Fruit fly (Drosophila melanogaster) whole organism, embryonic: ENCODE measurements around the gene CG6051.

Experiments used
- Abd-B ChIP-seq: fragments of 200-800 bp; sonication (Bioruptor generic); optimal IDR thresholded peaks from 2 replicates; lab custom pipeline; 2018; ENCODE audit warnings: missing biosample characterization, mild to moderate bottlenecking, missing genetic modification characterization, moderate library complexity
- BEAF-32 ChIP-seq: fragments of 200-800 bp; sonication (Bioruptor generic); optimal IDR thresholded peaks from 3 replicates; lab custom pipeline; 2017; ENCODE audit warnings: missing biosample characterization, missing genetic modification characterization, mild to moderate bottlenecking, moderate library complexity, missing genetic modification reagents
- Blimp-1 ChIP-seq: fragments of 200-800 bp; sonication (Bioruptor generic); optimal IDR thresholded peaks from 3 replicates; lab custom pipeline; 2018; ENCODE audit warnings: missing biosample characterization, missing genetic modification characterization, mild to moderate bottlenecking, moderate library complexity, missing genetic modification reagents
- CG1024 ChIP-seq: fragments of 200-800 bp; sonication (Bioruptor generic); IDR thresholded peaks from 2 replicates; pipeline ENCODE4 v1.3.6; 2022; ENCODE audit warnings: missing biosample characterization, missing genetic modification characterization
- CG10321 ChIP-seq: fragments of 200-800 bp; sonication (Bioruptor generic); IDR thresholded peaks from 2 replicates; pipeline ENCODE4 v1.3.6; 2022; ENCODE audit warnings: missing biosample characterization, missing genetic modification characterization
- CG10431 ChIP-seq: fragments of 200-800 bp; sonication (Bioruptor generic); optimal IDR thresholded peaks from 3 replicates; lab custom pipeline; 2018; ENCODE audit warnings: missing biosample characterization, mild to moderate bottlenecking, missing genetic modification characterization
- CG10565 ChIP-seq: fragments of 200-800 bp; sonication (Bioruptor generic); optimal IDR thresholded peaks from 3 replicates; lab custom pipeline; 2016; ENCODE audit warnings: missing biosample characterization, mild to moderate bottlenecking, missing genetic modification characterization
- CG12659 ChIP-seq: fragments of 200-800 bp; sonication (Bioruptor generic); optimal IDR thresholded peaks from 3 replicates; lab custom pipeline; 2017; ENCODE audit warnings: mild to moderate bottlenecking, missing biosample characterization, missing genetic modification reagents, missing genetic modification characterization
- CG17186 ChIP-seq: fragments of 200-800 bp; sonication (Bioruptor generic); optimal IDR thresholded peaks from 3 replicates; lab custom pipeline; 2017; ENCODE audit warnings: missing biosample characterization, missing genetic modification reagents, missing genetic modification characterization
- CG1832 ChIP-seq: fragments of 200-800 bp; sonication (Bioruptor generic); optimal IDR thresholded peaks from 2 replicates; lab custom pipeline; 2017; ENCODE audit warnings: missing biosample characterization, mild to moderate bottlenecking, missing genetic modification characterization, inconsistent platforms
- CG2116 ChIP-seq: fragments of 200-800 bp; sonication (Bioruptor generic); optimal IDR thresholded peaks from 3 replicates; lab custom pipeline; 2018; ENCODE audit warnings: missing biosample characterization, mild to moderate bottlenecking, missing genetic modification characterization
- CG2202 ChIP-seq: fragments of 200-800 bp; sonication (Bioruptor generic); optimal IDR thresholded peaks from 2 replicates; lab custom pipeline; 2018; ENCODE audit warnings: missing biosample characterization, mild to moderate bottlenecking, missing genetic modification characterization
- CG30431 ChIP-seq: fragments of 200-800 bp; sonication (Bioruptor generic); optimal IDR thresholded peaks from 2 replicates; lab custom pipeline; 2017; ENCODE audit warnings: missing biosample characterization, missing genetic modification characterization
- CG31224 ChIP-seq: fragments of 200-800 bp; sonication (Bioruptor generic); IDR thresholded peaks from 2 replicates; pipeline ENCODE4 v1.3.6; 2022; ENCODE audit warnings: missing biosample characterization, missing genetic modification characterization
- CG31441 ChIP-seq: fragments of 200-800 bp; sonication (Bioruptor generic); IDR thresholded peaks from 2 replicates; pipeline ENCODE4 v1.3.6; 2022; ENCODE audit warnings: missing biosample characterization, missing genetic modification characterization
- CG42726 ChIP-seq: fragments of 200-800 bp; sonication (Bioruptor generic); IDR thresholded peaks from 2 replicates; pipeline ENCODE4 v1.3.6; 2022; ENCODE audit warnings: missing biosample characterization, missing genetic modification characterization; ENCODE audit not compliant: partially characterized antibody
- CG4328 ChIP-seq: fragments of 200-800 bp; sonication (Bioruptor generic); optimal IDR thresholded peaks from 3 replicates; lab custom pipeline; 2017; ENCODE audit warnings: missing biosample characterization, missing genetic modification reagents, missing genetic modification characterization
- CG4617 ChIP-seq: fragments of 200-800 bp; sonication (Bioruptor generic); optimal IDR thresholded peaks from 3 replicates; lab custom pipeline; 2016; ENCODE audit warnings: missing biosample characterization, missing genetic modification characterization, borderline replicate concordance
- CG7745 ChIP-seq: fragments of 200-800 bp; sonication (Bioruptor generic); optimal IDR thresholded peaks from 2 replicates; lab custom pipeline; 2018; ENCODE audit warnings: missing biosample characterization, mild to moderate bottlenecking, missing genetic modification characterization, moderate library complexity
- CG8089 ChIP-seq: fragments of 200-800 bp; sonication (Bioruptor generic); optimal IDR thresholded peaks from 3 replicates; lab custom pipeline; 2016; ENCODE audit warnings: missing biosample characterization, missing genetic modification characterization
- CG8281 ChIP-seq: fragments of 200-800 bp; sonication (Bioruptor generic); optimal IDR thresholded peaks from 2 replicates; lab custom pipeline; 2018; ENCODE audit warnings: missing biosample characterization, mild to moderate bottlenecking, missing genetic modification characterization, moderate library complexity
- Chrac-16 ChIP-seq: fragments of 200-800 bp; sonication (Bioruptor generic); optimal IDR thresholded peaks from 3 replicates; lab custom pipeline; 2016; ENCODE audit warnings: missing biosample characterization, missing genetic modification characterization
- D ChIP-seq, 2 experiments: fragments of 200-800 bp in 1 of 2; fragments of >200 bp in 1 of 2; sonication (Bioruptor generic) in 1 of 2; optimal IDR thresholded peaks; 2 replicates in 1 of 2; 3 replicates in 1 of 2; lab custom pipeline; 2017; ENCODE audit warnings: mild to moderate bottlenecking in 1 of 2, missing biosample characterization in 1 of 2, missing genetic modification characterization in 1 of 2, missing genetic modification reagents in 1 of 2
- D19A ChIP-seq: fragments of 200-800 bp; optimal IDR thresholded peaks from 3 replicates; lab custom pipeline; 2019; ENCODE audit warnings: missing biosample characterization, mild to moderate bottlenecking, missing genetic modification characterization, moderate library complexity
- Dad ChIP-seq: fragments of 200-800 bp; sonication (Bioruptor generic); optimal IDR thresholded peaks from 3 replicates; lab custom pipeline; 2016; ENCODE audit warnings: missing biosample characterization, missing genetic modification characterization
- Dbx ChIP-seq: fragments of 200-800 bp; sonication (Bioruptor generic); IDR thresholded peaks from 3 replicates; pipeline ENCODE4 v1.3.6; 2022; ENCODE audit warnings: missing biosample characterization, missing genetic modification characterization
- Dip3 ChIP-seq: fragments of 200-800 bp; sonication (Bioruptor generic); optimal IDR thresholded peaks from 3 replicates; lab custom pipeline; 2016; ENCODE audit warnings: missing biosample characterization, missing genetic modification characterization
- Drgx ChIP-seq: fragments of 200-800 bp; sonication (Bioruptor generic); IDR thresholded peaks from 2 replicates; pipeline ENCODE4 v1.3.6; 2022; ENCODE audit warnings: missing biosample characterization, missing genetic modification characterization
- H2.0 ChIP-seq: fragments of 200-800 bp; sonication (Bioruptor generic); IDR thresholded peaks from 2 replicates; pipeline ENCODE4 v1.3.6; 2022; ENCODE audit warnings: missing biosample characterization, missing genetic modification characterization
- HmgD ChIP-seq: fragments of 200-800 bp; sonication (Bioruptor generic); optimal IDR thresholded peaks from 3 replicates; lab custom pipeline; 2016; ENCODE audit warnings: missing biosample characterization, missing genetic modification characterization
- Hr3 ChIP-seq: fragments of 200-800 bp; sonication (Bioruptor generic); optimal IDR thresholded peaks from 3 replicates; lab custom pipeline; 2016; ENCODE audit warnings: missing biosample characterization, missing genetic modification characterization
- Kr ChIP-seq: fragments of 200-800 bp; sonication (Bioruptor generic); optimal IDR thresholded peaks from 2 replicates; lab custom pipeline; 2017; ENCODE audit warnings: missing biosample characterization, mild to moderate bottlenecking, missing genetic modification characterization
- Med ChIP-seq: fragments of 200-800 bp; sonication (Bioruptor generic); peaks from one replicate; lab custom pipeline; 2016; ENCODE audit warnings: missing biosample characterization, missing genetic modification characterization, mild to moderate bottlenecking, inconsistent platforms, moderate library complexity
- NFAT ChIP-seq: fragments of 200-800 bp; sonication (Bioruptor generic); IDR thresholded peaks from 2 replicates; pipeline ENCODE4 v1.3.6; 2022; ENCODE audit warnings: missing biosample characterization, missing genetic modification characterization
- Opbp ChIP-seq: fragments of 200-800 bp; sonication (Bioruptor generic); IDR thresholded peaks from 3 replicates; pipeline ENCODE4 v1.3.6; 2022; ENCODE audit warnings: missing biosample characterization, missing genetic modification characterization; ENCODE audit not compliant: partially characterized antibody
- PHDP ChIP-seq: fragments of 200-800 bp; sonication (Bioruptor generic); optimal IDR thresholded peaks from 3 replicates; lab custom pipeline; 2018; ENCODE audit warnings: missing biosample characterization, mild to moderate bottlenecking, missing genetic modification characterization, moderate library complexity
- Rfx ChIP-seq: fragments of 200-800 bp; sonication (Bioruptor generic); IDR thresholded peaks from 2 replicates; pipeline ENCODE4 v1.3.6; 2022; ENCODE audit warnings: missing biosample characterization, missing genetic modification characterization
- Sry-δ ChIP-seq: fragments of 200-800 bp; sonication (Bioruptor generic); optimal IDR thresholded peaks from 2 replicates; lab custom pipeline; 2016; ENCODE audit warnings: missing biosample characterization, missing genetic modification characterization
- al ChIP-seq: fragments of 200-800 bp; sonication (Bioruptor generic); IDR thresholded peaks from 2 replicates; pipeline ENCODE4 v1.3.6; 2022; ENCODE audit warnings: missing biosample characterization, missing genetic modification characterization
- bsh ChIP-seq, 2 experiments: fragments of 200-800 bp; sonication (Bioruptor generic); optimal IDR thresholded peaks; 2 replicates each; lab custom pipeline; 2017 to 2018; ENCODE audit warnings: mild to moderate bottlenecking in 2 of 2, missing biosample characterization in 2 of 2, missing genetic modification characterization in 2 of 2, moderate library complexity in 1 of 2
- dan ChIP-seq: fragments of 200-800 bp; sonication (Bioruptor generic); IDR thresholded peaks from 2 replicates; pipeline ENCODE4 v1.3.6; 2022; ENCODE audit warnings: missing biosample characterization, missing genetic modification characterization
- dysf ChIP-seq: fragments of 200-800 bp; sonication (Bioruptor generic); IDR thresholded peaks from 3 replicates; pipeline ENCODE4 v1.3.6; 2022; ENCODE audit warnings: missing biosample characterization, missing genetic modification characterization
- esg ChIP-seq: fragments of 200-800 bp; sonication (Bioruptor generic); conservative IDR thresholded peaks from 2 replicates; pipeline ENCODE4 v1.3.6; 2022; ENCODE audit warnings: missing biosample characterization, missing genetic modification characterization
- gce ChIP-seq: fragments of 200-800 bp; sonication (Bioruptor generic); IDR thresholded peaks from 3 replicates; pipeline ENCODE4 v1.3.6; 2022; ENCODE audit warnings: missing biosample characterization, missing genetic modification characterization
- grau ChIP-seq: fragments of 200-800 bp; optimal IDR thresholded peaks from 3 replicates; lab custom pipeline; 2019; ENCODE audit warnings: missing biosample characterization, mild to moderate bottlenecking, missing genetic modification characterization, moderate library complexity
- kah ChIP-seq: fragments of 200-800 bp; sonication (Bioruptor generic); optimal IDR thresholded peaks from 2 replicates; lab custom pipeline; 2018; ENCODE audit warnings: missing biosample characterization, mild to moderate bottlenecking, missing genetic modification characterization
- pho ChIP-seq: fragments of 200-800 bp; sonication (Bioruptor generic); optimal IDR thresholded peaks from 2 replicates; lab custom pipeline; 2016; ENCODE audit warnings: missing biosample characterization, missing genetic modification characterization
- row ChIP-seq: fragments of 200-800 bp; sonication (Bioruptor generic); IDR thresholded peaks from 3 replicates; pipeline ENCODE4 v1.3.6; 2022; ENCODE audit warnings: missing biosample characterization, missing genetic modification characterization
- scrt ChIP-seq: fragments of 200-800 bp; sonication (Bioruptor generic); optimal IDR thresholded peaks from 2 replicates; lab custom pipeline; 2018; ENCODE audit warnings: missing biosample characterization, mild to moderate bottlenecking, missing genetic modification characterization, moderate library complexity
- tgo ChIP-seq: fragments of 200-800 bp; sonication (Bioruptor generic); IDR thresholded peaks from 3 replicates; pipeline ENCODE4 v1.3.6; 2022; ENCODE audit warnings: missing biosample characterization, missing genetic modification characterization

The CG6051 gene

DNA sequence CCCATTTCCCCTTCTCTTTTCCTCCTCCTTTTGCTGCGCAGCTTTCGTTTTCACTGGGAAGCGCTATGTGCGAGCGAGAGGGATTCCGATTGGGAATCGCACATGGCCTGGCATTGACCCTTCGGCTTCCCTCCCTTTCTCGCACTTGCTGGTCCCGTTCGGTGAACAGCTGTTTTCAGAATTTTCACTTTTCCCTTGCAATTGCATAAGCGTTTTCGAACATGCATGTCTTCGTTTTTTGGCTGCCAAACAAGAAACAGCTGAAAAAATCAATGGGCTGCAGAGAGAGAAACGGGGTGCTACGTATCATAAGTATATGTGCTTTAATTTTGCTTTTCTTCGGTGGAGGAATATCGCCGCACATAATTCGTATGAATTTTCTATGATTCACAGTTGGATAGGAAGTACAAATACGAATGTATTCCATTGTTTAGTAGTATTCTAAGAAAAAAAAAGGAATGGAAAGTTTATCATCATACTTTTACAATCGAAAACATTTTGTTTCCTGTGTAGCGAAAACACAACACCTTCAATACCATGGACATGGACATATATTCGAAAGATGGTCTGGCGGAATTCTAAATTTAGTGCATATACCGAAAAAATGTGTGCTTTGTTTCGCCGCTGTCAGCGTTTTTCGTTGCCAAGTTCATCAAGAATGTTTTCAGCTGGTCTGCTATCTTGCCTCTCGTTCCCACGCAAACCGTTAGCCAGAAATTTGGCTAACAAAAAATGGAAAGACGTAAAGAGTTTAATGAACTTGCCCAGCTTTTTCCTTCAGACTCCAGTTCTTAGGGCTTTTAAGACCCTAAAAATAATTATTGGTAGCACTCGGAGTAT lies 1.5 kb upstream of the CG6051 start (continued):
- TF ChIP-seq row, result peak; percentile 71
- TF ChIP-seq gce, result no peak
- TF ChIP-seq CG4328 (GFP tag; lab: Kevin White, UChicago), result peak; percentile 17
- no peak for TF ChIP-seq dan
- TF ChIP-seq CG31441 (GFP tag; lab: Robert Waterston, UW), result peak; percentile 58
- no peak for TF ChIP-seq D (optimal IDR thresholded peaks at IDR 0.05; lab: Kevin White, UChicago)
- peak; percentile 24 for TF ChIP-seq D (GFP tag; optimal IDR thresholded peaks at IDR 0.05; lab: Kevin White, UChicago)
- TF ChIP-seq scrt (GFP tag; lab: Kevin White, UChicago), result no peak
- peak; percentile 24; the same call in 1 of the 2 replicates for TF ChIP-seq NFAT (GFP tag; lab: Robert Waterston, UW)
- TF ChIP-seq Dip3, result peak; percentile 45
- peak in 1 of 2 experiments; percentile 63 for TF ChIP-seq bsh (GFP tag; optimal IDR thresholded peaks at IDR 0.05; lab: Kevin White, UChicago)
- TF ChIP-seq Abd-B, result peak; percentile 11
- peak; percentile 30 for TF ChIP-seq pho (GFP tag; lab: Kevin White, UChicago)
- TF ChIP-seq CG31224 (GFP tag; lab: Robert Waterston, UW), result 0 out of 2 replicates have a peak, but pooled peaks have one; percentile 23
- TF ChIP-seq CG42726 (GFP tag; lab: Robert Waterston, UW), result no peak
- TF ChIP-seq Rfx (GFP tag; lab: Robert Waterston, UW), result peak; percentile 70
- TF ChIP-seq Hr3 (GFP tag; lab: Kevin White, UChicago), result peak; percentile 32
- peak; percentile 21 for TF ChIP-seq D19A (tag; lab: Kevin White, UChicago)
- TF ChIP-seq grau, result peak; percentile 65
- TF ChIP-seq Dad (GFP tag; lab: Kevin White, UChicago), result no peak
- TF ChIP-seq CG1832, result peak; percentile 61
- TF ChIP-seq dysf, result peak; percentile 67; the same call in 2 of the 3 replicates
- peak; percentile 15 for TF ChIP-seq Chrac-16 (GFP tag; lab: Kevin White, UChicago)
- TF ChIP-seq CG2202 (tag; lab: Kevin White, UChicago), result no peak
- peak; percentile 70 for TF ChIP-seq PHDP (tag; lab: Kevin White, UChicago)
- TF ChIP-seq H2.0 (GFP tag; lab: Robert Waterston, UW), result 0 out of 2 replicates have a peak, but pooled peaks have one; percentile 17
- peak; percentile 22 for TF ChIP-seq CG10431
- TF ChIP-seq esg (GFP tag; lab: Robert Waterston, UW), result peak; percentile 26; the same call in 1 of the 2 replicates
- TF ChIP-seq CG7745 (tag; lab: Kevin White, UChicago), result no peak
- TF ChIP-seq Drgx, result peak; percentile 21; the same call in 1 of the 2 replicates
- TF ChIP-seq CG8281 (tag; lab: Kevin White, UChicago), result no peak
- TF ChIP-seq CG1024 (GFP tag; lab: Robert Waterston, UW), result no peak
- peak; percentile 58 for TF ChIP-seq al (GFP tag; lab: Robert Waterston, UW)
- peak; percentile 0 for TF ChIP-seq CG8089 (GFP tag; lab: Kevin White, UChicago)
- no peak for TF ChIP-seq HmgD
- peak; percentile 45 for TF ChIP-seq kah (GFP tag; lab: Kevin White, UChicago)

DNA sequence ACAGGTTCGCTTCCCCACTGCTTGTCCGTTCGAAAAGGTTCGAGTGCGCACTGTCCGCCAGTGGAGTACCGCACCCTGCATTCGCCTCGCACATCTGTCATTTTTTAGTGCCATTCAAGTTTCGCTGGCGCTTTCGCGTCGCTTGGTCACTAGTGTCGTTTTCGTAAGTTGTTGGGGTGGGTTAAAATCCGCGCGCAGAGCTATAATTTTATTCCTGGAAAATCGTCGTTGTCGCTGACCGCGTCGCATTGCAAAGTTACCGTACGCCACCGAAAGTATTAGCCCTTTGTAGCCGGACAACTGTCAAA lies 601 bp upstream of the CG6051 start, which contains the start of gene Men-b:
TSS of gene Men-b (plus strand) at position 147 of the 308 bp plus-strand sequence.
- TF ChIP-seq Sry-δ (GFP tag; lab: Kevin White, UChicago) (peak; percentile 8), HmgD (peak; percentile 23), CG4617 (no peak), Opbp (GFP tag; lab: Robert Waterston, UW) (peak; percentile 61; the same call in 1 of the 3 replicates), CG10565 (GFP tag; lab: Kevin White, UChicago) (no peak), CG2116 (GFP tag; lab: Kevin White, UChicago) (peak; percentile 22), CG10321 (GFP tag; lab: Robert Waterston, UW) (0 out of 2 replicates have a peak, but pooled peaks have one; percentile 15), CG12659 (GFP tag; lab: Kevin White, UChicago) (peak; percentile 67), CG30431 (GFP tag; lab: Kevin White, UChicago) (no peak), BEAF-32 (GFP tag; lab: Kevin White, UChicago) (peak; percentile 11), Med (GFP tag; lab: Kevin White, UChicago) (peak; percentile 87), CG17186 (peak; percentile 53), Kr (GFP tag; lab: Kevin White, UChicago) (no peak), Dbx (peak; percentile 70), tgo (GFP tag; lab: Robert Waterston, UW) (no peak), Blimp-1 (GFP tag; lab: Kevin White, UChicago) (no peak)
